Worm (Caenorhabditis elegans) whole organism, early embryonic: ENCODE results near the gene R12B2.13.

Experiments used
- F13C5.2 ChIP-seq: sonication (generic microtip); optimal IDR thresholded peaks from 2 replicates; lab custom pipeline; 2017; ENCODE audit warnings: mild to moderate bottlenecking, missing genetic modification characterization, inconsistent platforms, missing compliant biosample characterization
- ama-1 ChIP-seq: fragments of 150-350 bp; optimal IDR thresholded peaks from 2 replicates; lab custom pipeline; 2014
- ceh-13 ChIP-seq: fragments of 200-800 bp; sonication (Bioruptor generic); optimal IDR thresholded peaks from 2 replicates; lab custom pipeline; 2018; ENCODE audit warnings: mild to moderate bottlenecking, missing genetic modification characterization, missing compliant biosample characterization
- ets-7 ChIP-seq: sonication (generic microtip); optimal IDR thresholded peaks from 2 replicates; lab custom pipeline; 2016; ENCODE audit warnings: missing genotype, missing genetic modification characterization, missing compliant biosample characterization
- flt-1 ChIP-seq: fragments of 200-800 bp; sonication (Bioruptor generic); IDR thresholded peaks from 2 replicates; pipeline ENCODE4 v1.3.6; 2022; ENCODE audit warnings: missing genetic modification characterization, missing compliant biosample characterization
- hmg-4 ChIP-seq: fragments of 200-800 bp; sonication (Bioruptor generic); optimal IDR thresholded peaks from 2 replicates; lab custom pipeline; 2018; ENCODE audit warnings: mild to moderate bottlenecking, missing genetic modification characterization, missing compliant biosample characterization
- pes-1 ChIP-seq: fragments of 200-800 bp; sonication (Bioruptor generic); IDR thresholded peaks from 2 replicates; pipeline ENCODE4 v1.3.6; 2022; ENCODE audit warnings: missing genetic modification reagents, missing genetic modification characterization, missing compliant biosample characterization
- scrt-1 ChIP-seq: fragments of 200-800 bp; sonication (Bioruptor generic); IDR thresholded peaks from 2 replicates; pipeline ENCODE4 v1.3.6; 2022; ENCODE audit warnings: missing genetic modification characterization, missing compliant biosample characterization
- tbx-11 ChIP-seq: fragments of 200-800 bp; sonication (Bioruptor generic); IDR thresholded peaks from 2 replicates; pipeline ENCODE4 v1.3.6; 2022; ENCODE audit warnings: missing genetic modification characterization, missing compliant biosample characterization
- tbx-37 ChIP-seq: fragments of 200-800 bp; sonication (Bioruptor generic); conservative IDR thresholded peaks from 2 replicates; pipeline ENCODE4 v1.3.6; 2022; ENCODE audit warnings: missing genetic modification reagents, missing genetic modification characterization, missing compliant biosample characterization
- tra-4 ChIP-seq: sonication (generic microtip); optimal IDR thresholded peaks from 2 replicates; lab custom pipeline; 2017; ENCODE audit warnings: missing genetic modification characterization, missing compliant biosample characterization

- TF ChIP-seq tra-4, result no peak
- TF ChIP-seq hmg-4 (GFP tag; lab: Kevin White, UChicago), result no peak
- TF ChIP-seq ama-1 (lab: Kevin White, UChicago), result no peak
- no peak for TF ChIP-seq ets-7 (tag; lab: Kevin White, UChicago)
- TF ChIP-seq tbx-37 (GFP tag; lab: Robert Waterston, UW), result no peak
- TF ChIP-seq ceh-13 (GFP tag; lab: Kevin White, UChicago), result no peak
- no peak for TF ChIP-seq pes-1
- TF ChIP-seq tbx-11 (GFP tag; lab: Robert Waterston, UW), result no peak
- no peak for TF ChIP-seq flt-1 (GFP tag; lab: Robert Waterston, UW)
- TF ChIP-seq F13C5.2 (tag; lab: Kevin White, UChicago), result no peak
- no peak for TF ChIP-seq scrt-1 (GFP tag; lab: Robert Waterston, UW)
Observed at ce11 chrIII:5833376-5833775, at the start of gene R12B2.13, which contains the start of gene mdt-15.
